Fruit fly (Drosophila melanogaster) whole organism, prepupa: Measurements from ENCODE around the gene CG10993.

Experiments
- Blimp-1 ChIP-seq: fragments of 200-800 bp; sonication (Bioruptor generic); optimal IDR thresholded peaks from 3 replicates; lab custom pipeline; 2017; ENCODE audit warnings: missing biosample characterization, missing genetic modification characterization, mild to moderate bottlenecking, moderate library complexity, missing genetic modification reagents
- CG10631 ChIP-seq: fragments of 200-800 bp; sonication (Bioruptor generic); optimal IDR thresholded peaks from 2 replicates; lab custom pipeline; 2016; ENCODE audit warnings: missing biosample characterization, missing genetic modification characterization
- CG10669 ChIP-seq: fragments of 200-800 bp; sonication (Bioruptor generic); optimal IDR thresholded peaks from 3 replicates; lab custom pipeline; 2018; ENCODE audit warnings: missing biosample characterization, mild to moderate bottlenecking, missing genetic modification characterization, moderate library complexity
- CG11294 ChIP-seq: fragments of 200-800 bp; sonication (Bioruptor generic); IDR thresholded peaks from 2 replicates; pipeline ENCODE4 v1.3.6; 2022; ENCODE audit warnings: missing biosample characterization, missing genetic modification characterization
- CG11762 ChIP-seq: fragments of 200-800 bp; sonication (Bioruptor generic); optimal IDR thresholded peaks from 3 replicates; lab custom pipeline; 2016; ENCODE audit warnings: missing biosample characterization, missing genetic modification characterization; ENCODE audit not compliant: insufficient read depth
- CG15336 ChIP-seq: fragments of 200-800 bp; sonication (Bioruptor generic); IDR thresholded peaks from 2 replicates; pipeline ENCODE4 v1.3.6; 2022; ENCODE audit warnings: missing biosample characterization, missing genetic modification characterization
- CG1621 ChIP-seq: fragments of 200-800 bp; sonication (Bioruptor generic); optimal IDR thresholded peaks from 3 replicates; lab custom pipeline; 2018; ENCODE audit warnings: missing biosample characterization, mild to moderate bottlenecking, missing genetic modification characterization
- CG16779 ChIP-seq: fragments of 200-800 bp; sonication (Bioruptor generic); optimal IDR thresholded peaks from 3 replicates; lab custom pipeline; 2017; ENCODE audit warnings: missing biosample characterization, mild to moderate bottlenecking, missing genetic modification characterization
- CG3032 ChIP-seq: fragments of 200-800 bp; optimal IDR thresholded peaks from 2 replicates; lab custom pipeline; 2019; ENCODE audit warnings: missing biosample characterization, mild to moderate bottlenecking, missing genetic modification characterization, moderate library complexity
- CG32006 ChIP-seq: fragments of 200-800 bp; sonication (Bioruptor generic); optimal IDR thresholded peaks from 3 replicates; lab custom pipeline; 2017; ENCODE audit warnings: missing biosample characterization, mild to moderate bottlenecking, missing genetic modification characterization
- CG3919 ChIP-seq: fragments of 200-800 bp; sonication (Bioruptor generic); optimal IDR thresholded peaks from 3 replicates; lab custom pipeline; 2016; ENCODE audit warnings: missing biosample characterization, missing genetic modification characterization
- CG4318 ChIP-seq: fragments of 200-800 bp; sonication (Bioruptor generic); optimal IDR thresholded peaks from 3 replicates; lab custom pipeline; 2017; ENCODE audit warnings: missing biosample characterization, mild to moderate bottlenecking, missing genetic modification characterization
- CG6163 ChIP-seq: fragments of 200-800 bp; sonication (Bioruptor generic); IDR thresholded peaks from 3 replicates; pipeline ENCODE4 v1.3.6; 2022; ENCODE audit warnings: missing biosample characterization, missing genetic modification characterization
- CG6276 ChIP-seq: fragments of 200-800 bp; sonication (Bioruptor generic); optimal IDR thresholded peaks from 2 replicates; lab custom pipeline; 2017; ENCODE audit warnings: missing biosample characterization, mild to moderate bottlenecking, missing genetic modification characterization
- CG6792 ChIP-seq: fragments of 200-800 bp; sonication (Bioruptor generic); optimal IDR thresholded peaks from 3 replicates; lab custom pipeline; 2016; ENCODE audit warnings: missing biosample characterization, missing genetic modification characterization
- CG6808 ChIP-seq: fragments of 200-800 bp; sonication (Bioruptor generic); optimal IDR thresholded peaks from 3 replicates; lab custom pipeline; 2017; ENCODE audit warnings: missing biosample characterization, missing genetic modification characterization, mild to moderate bottlenecking, moderate library complexity, missing genetic modification reagents
- CG6854 ChIP-seq: fragments of 200-800 bp; sonication (Bioruptor generic); optimal IDR thresholded peaks from 2 replicates; lab custom pipeline; 2017; ENCODE audit warnings: missing biosample characterization, mild to moderate bottlenecking, missing genetic modification characterization
- CG7368 ChIP-seq: fragments of 200-800 bp; sonication (Bioruptor generic); optimal IDR thresholded peaks from 3 replicates; lab custom pipeline; 2016; ENCODE audit warnings: missing biosample characterization, missing genetic modification characterization
- CG8119 ChIP-seq: fragments of 200-800 bp; sonication (Bioruptor generic); IDR thresholded peaks from 3 replicates; pipeline ENCODE4 v1.3.6; 2022; ENCODE audit warnings: missing biosample characterization, missing genetic modification characterization
- CG8319 ChIP-seq: fragments of 200-800 bp; sonication (Bioruptor generic); optimal IDR thresholded peaks from 3 replicates; lab custom pipeline; 2016; ENCODE audit warnings: missing biosample characterization, missing genetic modification characterization
- CG9139 ChIP-seq: fragments of 200-800 bp; sonication (Bioruptor generic); optimal IDR thresholded peaks from 3 replicates; lab custom pipeline; 2017; ENCODE audit warnings: missing biosample characterization, mild to moderate bottlenecking, missing genetic modification characterization
- Eip75B ChIP-seq: fragments of 200-800 bp; sonication (Bioruptor generic); optimal IDR thresholded peaks from 3 replicates; lab custom pipeline; 2016; ENCODE audit warnings: missing biosample characterization, missing genetic modification characterization
- Eip78C ChIP-seq: fragments of 200-800 bp; sonication (Bioruptor generic); peaks from one replicate; lab custom pipeline; 2016; ENCODE audit warnings: missing biosample characterization, missing genetic modification characterization
- Eip93F ChIP-seq: fragments of 200-800 bp; sonication (Bioruptor generic); optimal IDR thresholded peaks from 2 replicates; lab custom pipeline; 2016; ENCODE audit warnings: missing biosample characterization, mild to moderate bottlenecking, missing genetic modification characterization
- Ets21C ChIP-seq: fragments of 200-800 bp; sonication (Bioruptor generic); optimal IDR thresholded peaks from 3 replicates; lab custom pipeline; 2016; ENCODE audit warnings: missing biosample characterization, missing genetic modification characterization
- Ets96B ChIP-seq: fragments of 200-800 bp; optimal IDR thresholded peaks from 2 replicates; lab custom pipeline; 2019; ENCODE audit warnings: missing biosample characterization, mild to moderate bottlenecking, missing genetic modification characterization, moderate library complexity
- Gug ChIP-seq: fragments of 200-800 bp; sonication (Bioruptor generic); IDR thresholded peaks from 2 replicates; pipeline ENCODE4 v1.3.6; 2022; ENCODE audit warnings: missing biosample characterization, missing genetic modification characterization
- Hr38 ChIP-seq: sonication (Bioruptor generic); optimal IDR thresholded peaks from 2 replicates; lab custom pipeline; 2016; ENCODE audit warnings: missing biosample characterization, missing genetic modification characterization
- Hr39 ChIP-seq: fragments of 200-800 bp; sonication (Bioruptor generic); optimal IDR thresholded peaks from 2 replicates; lab custom pipeline; 2016; ENCODE audit warnings: missing biosample characterization, missing genetic modification characterization
- Met ChIP-seq: fragments of 200-800 bp; sonication (Bioruptor generic); optimal IDR thresholded peaks from 3 replicates; lab custom pipeline; 2016; ENCODE audit warnings: missing biosample characterization, missing genetic modification characterization
- OdsH ChIP-seq: fragments of 200-800 bp; sonication (Bioruptor generic); optimal IDR thresholded peaks from 3 replicates; lab custom pipeline; 2016; ENCODE audit warnings: missing biosample characterization, missing genetic modification characterization
- Smox ChIP-seq: fragments of 200-800 bp; sonication (Bioruptor generic); optimal IDR thresholded peaks from 3 replicates; lab custom pipeline; 2016; ENCODE audit warnings: missing biosample characterization, missing genetic modification characterization
- Sox102F ChIP-seq: fragments of 200-800 bp; sonication (Bioruptor generic); optimal IDR thresholded peaks from 2 replicates; lab custom pipeline; 2016; ENCODE audit warnings: missing biosample characterization, mild to moderate bottlenecking, missing genetic modification characterization
- Sox14 ChIP-seq: fragments of 200-800 bp; sonication (Bioruptor generic); optimal IDR thresholded peaks from 3 replicates; lab custom pipeline; 2016; ENCODE audit warnings: missing biosample characterization, missing genetic modification characterization
- Sox15 ChIP-seq: fragments of 200-800 bp; sonication (Bioruptor generic); optimal IDR thresholded peaks from 3 replicates; lab custom pipeline; 2016; ENCODE audit warnings: missing biosample characterization, missing genetic modification characterization
- achi ChIP-seq: fragments of 200-800 bp; sonication (Bioruptor generic); optimal IDR thresholded peaks from 3 replicates; lab custom pipeline; 2016; ENCODE audit warnings: missing biosample characterization, missing genetic modification characterization
- acj6 ChIP-seq: fragments of 200-800 bp; sonication (Bioruptor generic); optimal IDR thresholded peaks from 3 replicates; lab custom pipeline; 2016; ENCODE audit warnings: missing biosample characterization, missing genetic modification characterization
- cyc ChIP-seq: fragments of 200-800 bp; sonication (Bioruptor generic); optimal IDR thresholded peaks from 3 replicates; lab custom pipeline; 2016; ENCODE audit warnings: missing biosample characterization, missing genetic modification characterization
- dac ChIP-seq: fragments of 200-800 bp; sonication (Bioruptor generic); optimal IDR thresholded peaks from 2 replicates; lab custom pipeline; 2017; ENCODE audit warnings: missing biosample characterization, mild to moderate bottlenecking, missing genetic modification characterization
- dsx ChIP-seq: fragments of 200-800 bp; optimal IDR thresholded peaks from 3 replicates; lab custom pipeline; 2019; ENCODE audit warnings: missing biosample characterization, mild to moderate bottlenecking, missing genetic modification characterization, moderate library complexity; ENCODE audit not compliant: poor library complexity, severe bottlenecking
- eg ChIP-seq: fragments of 200-800 bp; sonication (Bioruptor generic); IDR thresholded peaks from 3 replicates; pipeline ENCODE4 v1.3.6; 2022; ENCODE audit warnings: missing biosample characterization, missing genetic modification characterization
- fd59A ChIP-seq: fragments of 200-800 bp; sonication (Bioruptor generic); optimal IDR thresholded peaks from 2 replicates; lab custom pipeline; 2017; ENCODE audit warnings: missing biosample characterization, mild to moderate bottlenecking, missing genetic modification characterization, missing genetic modification reagents
- fd85E ChIP-seq: fragments of 200-800 bp; sonication (Bioruptor generic); optimal IDR thresholded peaks from 3 replicates; lab custom pipeline; 2016; ENCODE audit warnings: missing biosample characterization, missing genetic modification characterization
- fkh ChIP-seq: fragments of 200-800 bp; sonication (Bioruptor generic); optimal IDR thresholded peaks from 3 replicates; lab custom pipeline; 2017; ENCODE audit warnings: missing biosample characterization, mild to moderate bottlenecking, missing genetic modification characterization, moderate library complexity
- lz ChIP-seq: fragments of 200-800 bp; sonication (Bioruptor generic); optimal IDR thresholded peaks from 3 replicates; lab custom pipeline; 2016; ENCODE audit warnings: missing biosample characterization, missing genetic modification characterization
- net ChIP-seq: fragments of 200-800 bp; sonication (Bioruptor generic); optimal IDR thresholded peaks from 3 replicates; lab custom pipeline; 2016; ENCODE audit warnings: missing biosample characterization, missing genetic modification characterization
- pdm3 ChIP-seq: fragments of 200-800 bp; sonication (Bioruptor generic); optimal IDR thresholded peaks from 3 replicates; lab custom pipeline; 2016; ENCODE audit warnings: missing biosample characterization, missing genetic modification characterization
- spab ChIP-seq: fragments of 200-800 bp; sonication (Bioruptor generic); optimal IDR thresholded peaks from 2 replicates; lab custom pipeline; 2017; ENCODE audit warnings: missing biosample characterization, mild to moderate bottlenecking, missing genetic modification characterization, missing genetic modification reagents
- svp ChIP-seq: fragments of 200-800 bp; sonication (Bioruptor generic); peaks from one replicate; lab custom pipeline; 2016; ENCODE audit warnings: missing biosample characterization, missing genetic modification characterization
- topi ChIP-seq: fragments of 200-800 bp; sonication (Bioruptor generic); optimal IDR thresholded peaks from 3 replicates; lab custom pipeline; 2016; ENCODE audit warnings: missing biosample characterization, missing genetic modification characterization
- vri ChIP-seq: fragments of 200-800 bp; sonication (Bioruptor generic); optimal IDR thresholded peaks from 3 replicates; lab custom pipeline; 2016; ENCODE audit warnings: missing biosample characterization, mild to moderate bottlenecking, missing genetic modification characterization

Gene CG10993

dm6 chrX:13747635-13748467, 43.1 kb downstream of the CG10993 start:
- TF ChIP-seq OdsH (GFP tag; lab: Kevin White, UChicago) (peak; percentile 46), fd85E (GFP tag; lab: Kevin White, UChicago) (no peak), CG11294 (GFP tag; lab: Robert Waterston, UW) (0 out of 2 replicates have a peak, but pooled peaks have one; percentile 22), Hr38 (GFP tag; lab: Kevin White, UChicago) (no peak), Eip75B (GFP tag; lab: Kevin White, UChicago) (no peak), acj6 (GFP tag; lab: Kevin White, UChicago) (peak; percentile 39), CG6808 (no peak), CG11762 (GFP tag; lab: Kevin White, UChicago) (peak; percentile 27), fd59A (GFP tag; lab: Kevin White, UChicago) (peak; percentile 9), dsx (peak; percentile 63), Sox14 (GFP tag; lab: Kevin White, UChicago) (peak; percentile 11), CG10669 (GFP tag; lab: Kevin White, UChicago) (no peak), CG8319 (peak; percentile 18), svp (peak; percentile 52), CG6792 (GFP tag; lab: Kevin White, UChicago) (no peak), CG3919 (GFP tag; lab: Kevin White, UChicago) (no peak), CG3032 (tag; lab: Kevin White, UChicago) (peak; percentile 56), fkh (no peak), Eip93F (GFP tag; lab: Kevin White, UChicago) (no peak), CG10631 (GFP tag; lab: Kevin White, UChicago) (peak; percentile 16), lz (GFP tag; lab: Kevin White, UChicago) (peak; percentile 13), Blimp-1 (GFP tag; lab: Kevin White, UChicago) (no peak), spab (peak; percentile 23), CG6163 (GFP tag; lab: Robert Waterston, UW) (peak; percentile 67; the same call in 2 of the 3 replicates), Met (GFP tag; lab: Kevin White, UChicago) (no peak), Ets21C (GFP tag; lab: Kevin White, UChicago) (no peak), CG1621 (tag; lab: Kevin White, UChicago) (no peak), CG6854 (GFP tag; lab: Kevin White, UChicago) (no peak), CG9139 (GFP tag; lab: Kevin White, UChicago) (peak; percentile 26), Eip78C (GFP tag; lab: Kevin White, UChicago) (peak; percentile 84), Smox (GFP tag; lab: Kevin White, UChicago) (no peak), CG6276 (GFP tag; lab: Kevin White, UChicago) (peak; percentile 72), eg (peak; percentile 77), Gug (GFP tag; lab: Robert Waterston, UW) (peak; percentile 47; the same call in 1 of the 2 replicates), dac (GFP tag; lab: Kevin White, UChicago) (peak; percentile 55), Hr39 (GFP tag; lab: Kevin White, UChicago) (no peak), CG16779 (tag; lab: Kevin White, UChicago) (peak; percentile 51), net (GFP tag; lab: Kevin White, UChicago) (peak; percentile 30), Sox15 (no peak), CG8119 (GFP tag; lab: Robert Waterston, UW) (peak; percentile 74; the same call in 2 of the 3 replicates), CG15336 (GFP tag; lab: Robert Waterston, UW) (peak; percentile 77), Sox102F (GFP tag; lab: Kevin White, UChicago) (no peak), achi (GFP tag; lab: Kevin White, UChicago) (peak; percentile 47), CG32006 (GFP tag; lab: Kevin White, UChicago) (peak; percentile 80), vri (GFP tag; lab: Kevin White, UChicago) (peak; percentile 9), pdm3 (GFP tag; lab: Kevin White, UChicago) (peak; percentile 50), cyc (GFP tag; lab: Kevin White, UChicago) (no peak), Ets96B (tag; lab: Kevin White, UChicago) (peak; percentile 46), CG7368 (GFP tag; lab: Kevin White, UChicago) (no peak), topi (GFP tag; lab: Kevin White, UChicago) (no peak), CG4318 (peak; percentile 40)
